Worm (Caenorhabditis elegans) whole organism, dauer: Measurements from ENCODE around the gene C42D4.19.

Experiments
- unc-62 ChIP-seq: sonication (generic microtip); optimal IDR thresholded peaks from 2 replicates; lab custom pipeline; 2017; ENCODE audit warnings: missing biosample characterization, missing genetic modification reagents, missing genetic modification characterization

Gene C42D4.19

ce11 chrIV:7203696-7204095, 28.2 kb downstream of the C42D4.19 start, which contains the start of gene R13A1.3:
Gene R13A1.3 (plus strand): TSS chrIV:7203996.
- TF ChIP-seq unc-62: no peak

- TF ChIP-seq unc-62: no peak
Observed at ce11 chrIV:7205969-7206368, 30.5 kb downstream of the C42D4.19 start, which contains the start of gene kcc-1. Gene kcc-1 (plus strand): TSS chrIV:7206269.

ce11 chrIV:7208961-7209360, 33.5 kb downstream of the C42D4.19 start:
- TF ChIP-seq unc-62: no peak

- no peak for TF ChIP-seq unc-62
Observed at ce11 chrIV:7211313-7211712, 35.9 kb downstream of the C42D4.19 start.

- TF ChIP-seq unc-62: no peak
Observed at ce11 chrIV:7212769-7213168, 37.3 kb downstream of the C42D4.19 start.

- TF ChIP-seq unc-62: no peak
Observed at ce11 chrIV:7216210-7216609, 40.8 kb downstream of the C42D4.19 start.

- TF ChIP-seq unc-62: no peak
Observed at ce11 chrIV:7219398-7220087, 44.1 kb downstream of the C42D4.19 start, which contains the start of the genes glb-23 and R13A1.1. Gene glb-23 (minus strand): TSS chrIV:7219498. Gene R13A1.1 (plus strand): TSS chrIV:7220037.

- no peak for TF ChIP-seq unc-62
Observed at ce11 chrIV:7222088-7222487, 46.6 kb downstream of the C42D4.19 start.
